Worm (Caenorhabditis elegans) whole organism, L4 larva: ENCODE data around the gene Y57A10B.6.

Experiments used
- F10B5.3 ChIP-seq: sonication (generic microtip); optimal IDR thresholded peaks from 2 replicates; lab custom pipeline; 2016; ENCODE audit warnings: mild to moderate bottlenecking, missing genetic modification characterization, missing compliant biosample characterization
- F44E2.7 ChIP-seq: fragments of 200-800 bp; sonication (Bioruptor generic); IDR thresholded peaks from 2 replicates; pipeline ENCODE4 v2.1.2; 2022; ENCODE audit warnings: missing genetic modification characterization, missing compliant biosample characterization
- T20F7.1 ChIP-seq: fragments of 200-800 bp; sonication (Bioruptor generic); optimal IDR thresholded peaks from 2 replicates; lab custom pipeline; 2018; ENCODE audit warnings: mild to moderate bottlenecking, missing genetic modification characterization, missing compliant biosample characterization
- Y105C5A.15 ChIP-seq: fragments of 200-800 bp; sonication (Bioruptor generic); IDR thresholded peaks from 2 replicates; pipeline ENCODE4 v1.3.6; 2022; ENCODE audit warnings: missing genetic modification characterization, missing compliant biosample characterization
- Y5F2A.4 ChIP-seq: fragments of 200-800 bp; sonication (Bioruptor generic); optimal IDR thresholded peaks from 2 replicates; lab custom pipeline; 2018; ENCODE audit warnings: mild to moderate bottlenecking, missing genetic modification characterization, missing compliant biosample characterization
- ZK546.5 ChIP-seq, 2 experiments: sonication (generic microtip); optimal IDR thresholded peaks; 2 replicates each; lab custom pipeline; 2017; ENCODE audit warnings: missing biosample characterization in 2 of 2, missing genetic modification characterization in 2 of 2
- ama-1 ChIP-seq: fragments of 150-350 bp; optimal IDR thresholded peaks from 2 replicates; lab custom pipeline; 2014; ENCODE audit warnings: inconsistent platforms, mixed read lengths
- arid-1 ChIP-seq: fragments of 200-800 bp; sonication (Bioruptor generic); conservative IDR thresholded peaks from 2 replicates; pipeline ENCODE4 v1.3.6; 2022; ENCODE audit warnings: missing genetic modification reagents, missing genetic modification characterization, missing compliant biosample characterization
- attf-4 ChIP-seq: sonication (generic microtip); optimal IDR thresholded peaks from 3 replicates; lab custom pipeline; 2017; ENCODE audit warnings: missing biosample characterization, missing genetic modification characterization
- ceh-28 ChIP-seq: fragments of 150-350 bp; optimal IDR thresholded peaks from 2 replicates; lab custom pipeline; 2014; ENCODE audit warnings: missing biosample characterization, missing genetic modification reagents, missing genetic modification characterization
- ceh-32 ChIP-seq: sonication (generic microtip); optimal IDR thresholded peaks from 2 replicates; lab custom pipeline; 2016; ENCODE audit warnings: mild to moderate bottlenecking, missing genetic modification characterization, missing compliant biosample characterization; ENCODE audit not compliant: poor library complexity
- ceh-62 ChIP-seq: sonication (generic microtip); optimal IDR thresholded peaks from 2 replicates; lab custom pipeline; 2017; ENCODE audit warnings: missing biosample characterization, missing genetic modification characterization
- daf-12 ChIP-seq: fragments of 150-350 bp; optimal IDR thresholded peaks from 2 replicates; lab custom pipeline; 2014; ENCODE audit warnings: missing biosample characterization, missing genetic modification reagents, missing genetic modification characterization
- dmd-6 ChIP-seq: fragments of 200-800 bp; sonication (Bioruptor generic); IDR thresholded peaks from 2 replicates; pipeline ENCODE4 v1.3.6; 2022; ENCODE audit warnings: missing genetic modification reagents, missing genetic modification characterization, missing compliant biosample characterization
- dmd-8 ChIP-seq: fragments of 200-800 bp; sonication (Bioruptor generic); IDR thresholded peaks from 2 replicates; pipeline ENCODE4 v1.3.6; 2022; ENCODE audit warnings: missing genetic modification characterization, missing compliant biosample characterization
- dmd-9 ChIP-seq: fragments of 200-800 bp; sonication (Bioruptor generic); IDR thresholded peaks from 2 replicates; pipeline ENCODE4 v1.3.6; 2022; ENCODE audit warnings: missing genetic modification reagents, missing genetic modification characterization, missing compliant biosample characterization
- dve-1 ChIP-seq: sonication (generic microtip); optimal IDR thresholded peaks from 2 replicates; lab custom pipeline; 2017; ENCODE audit warnings: antibody characterized with exemption, mild to moderate bottlenecking, missing genetic modification characterization, missing compliant biosample characterization; ENCODE audit not compliant: insufficient read depth
- egl-27 ChIP-seq: sonication (generic microtip); optimal IDR thresholded peaks from 3 replicates; lab custom pipeline; 2017; ENCODE audit warnings: missing biosample characterization, missing genetic modification reagents, missing genetic modification characterization
- fkh-10 ChIP-seq: fragments of 150-350 bp; optimal IDR thresholded peaks from 2 replicates; lab custom pipeline; 2014; ENCODE audit warnings: missing biosample characterization, missing genetic modification reagents, missing genetic modification characterization
- hif-1 ChIP-seq, 2 experiments: sonication (generic microtip); optimal IDR thresholded peaks; 2 replicates each; lab custom pipeline; 2016 to 2017; ENCODE audit warnings: missing compliant biosample characterization in 2 of 2, missing genetic modification characterization in 2 of 2, missing genetic modification reagents in 2 of 2, missing genotype in 2 of 2, mild to moderate bottlenecking in 1 of 2
- hlh-30 ChIP-seq: sonication (generic microtip); optimal IDR thresholded peaks from 2 replicates; lab custom pipeline; 2017; ENCODE audit warnings: antibody characterized with exemption, mild to moderate bottlenecking, missing genetic modification characterization, missing compliant biosample characterization; ENCODE audit not compliant: insufficient read depth
- lin-15B ChIP-seq: fragments of 150-350 bp; sonication (generic microtip); optimal IDR thresholded peaks from 3 replicates; lab custom pipeline; 2014; ENCODE audit warnings: missing biosample characterization, missing genetic modification characterization
- lin-39 ChIP-seq: fragments of 150-350 bp; optimal IDR thresholded peaks from 2 replicates; lab custom pipeline; 2014; ENCODE audit warnings: missing biosample characterization, missing genetic modification reagents, missing genetic modification characterization
- lsy-2 ChIP-seq, 2 experiments: fragments of 150-350 bp in 1 of 2; sonication (generic microtip) in 1 of 2; optimal IDR thresholded peaks; 2 replicates each; lab custom pipeline; 2014 to 2017; ENCODE audit warnings: missing biosample characterization in 2 of 2, missing genetic modification characterization in 2 of 2
- madf-9 ChIP-seq: fragments of 200-800 bp; sonication (Bioruptor generic); conservative IDR thresholded peaks from 2 replicates; pipeline ENCODE4 v1.3.6; 2022; ENCODE audit warnings: missing genetic modification reagents, missing genetic modification characterization, missing compliant biosample characterization
- mes-2 ChIP-seq: sonication (generic microtip); optimal IDR thresholded peaks from 2 replicates; lab custom pipeline; 2016; ENCODE audit warnings: missing genotype, mild to moderate bottlenecking, missing genetic modification characterization, missing compliant biosample characterization; ENCODE audit not compliant: poor library complexity, severe bottlenecking
- nhr-11 ChIP-seq: fragments of 150-350 bp; optimal IDR thresholded peaks from 2 replicates; lab custom pipeline; 2014; ENCODE audit warnings: missing biosample characterization, missing genetic modification characterization
- nhr-28 ChIP-seq: fragments of 150-350 bp; optimal IDR thresholded peaks from 2 replicates; lab custom pipeline; 2014; ENCODE audit warnings: missing biosample characterization, missing genetic modification characterization
- nhr-48 ChIP-seq: sonication (generic microtip); optimal IDR thresholded peaks from 2 replicates; lab custom pipeline; 2016; ENCODE audit warnings: mild to moderate bottlenecking, missing genetic modification characterization, missing compliant biosample characterization
- pha-4 ChIP-seq, 2 experiments: fragments of 150-350 bp in 1 of 2; fragments of 200-800 bp in 1 of 2; sonication (Bioruptor generic) in 1 of 2; IDR thresholded peaks in 1 of 2; optimal IDR thresholded peaks in 1 of 2; 2 replicates each; pipeline versions ENCODE4 v1.3.6 to Lab custom; 2014 to 2022; ENCODE audit warnings: missing genetic modification characterization in 2 of 2, missing genetic modification reagents in 2 of 2, missing biosample characterization in 1 of 2, missing compliant biosample characterization in 1 of 2
- saeg-2 ChIP-seq: fragments of 200-800 bp; sonication (Bioruptor generic); IDR thresholded peaks from 2 replicates; pipeline ENCODE4 v1.3.6; 2022; ENCODE audit warnings: missing genetic modification reagents, missing genetic modification characterization, missing compliant biosample characterization
- snpc-4 ChIP-seq: fragments of 150-350 bp; optimal IDR thresholded peaks from 2 replicates; lab custom pipeline; 2014; ENCODE audit warnings: missing biosample characterization, missing genetic modification characterization
- tag-97 ChIP-seq: fragments of 200-800 bp; sonication (Bioruptor generic); IDR thresholded peaks from 2 replicates; pipeline ENCODE4 v1.3.6; 2022; ENCODE audit warnings: missing genetic modification characterization, missing compliant biosample characterization
- unc-130 ChIP-seq: sonication (generic microtip); optimal IDR thresholded peaks from 2 replicates; lab custom pipeline; 2016; ENCODE audit warnings: missing genetic modification reagents, missing genetic modification characterization, missing compliant biosample characterization
- unc-39 ChIP-seq: sonication (generic microtip); optimal IDR thresholded peaks from 2 replicates; lab custom pipeline; 2017; ENCODE audit warnings: missing biosample characterization, missing genetic modification characterization
- unc-62 ChIP-seq, 3 experiments: fragments of 150-350 bp in 1 of 3; sonication (generic microtip); optimal IDR thresholded peaks in 2 of 3; peaks in 1 of 3; 1 replicate in 1 of 3; 2 replicates in 2 of 3; lab custom pipeline; 2014 to 2017; ENCODE audit warnings: missing biosample characterization in 3 of 3, missing genetic modification characterization in 3 of 3, missing genetic modification reagents in 3 of 3, missing genotype in 1 of 3
- vab-7 ChIP-seq: fragments of 200-800 bp; sonication (Bioruptor generic); IDR thresholded peaks from 2 replicates; pipeline ENCODE4 v1.3.6; 2022; ENCODE audit warnings: missing genetic modification reagents, missing genetic modification characterization, missing compliant biosample characterization
- zfp-3 ChIP-seq: fragments of 200-800 bp; sonication (Bioruptor generic); conservative IDR thresholded peaks from 2 replicates; pipeline ENCODE4 v1.3.6; 2022; ENCODE audit warnings: missing genetic modification reagents, missing genetic modification characterization, missing compliant biosample characterization

Gene Y57A10B.6

ce11 chrII:12406394-12406793 is 16.5 kb downstream of the Y57A10B.6 start, which contains the start of gene sre-30:
TSS of gene sre-30 (minus strand) at chrII:12406494.
- no peak for TF ChIP-seq daf-12 (tag; lab: Kevin White, UChicago)
- TF ChIP-seq zfp-3 (GFP tag; lab: Robert Waterston, UW): no peak
- TF ChIP-seq unc-130 (GFP tag; lab: Kevin White, UChicago): no peak
- TF ChIP-seq vab-7 (GFP tag; lab: Robert Waterston, UW): no peak
- TF ChIP-seq pha-4 (GFP tag; IDR thresholded peaks at IDR 0.05; lab: Robert Waterston, UW): no peak
- no peak for TF ChIP-seq pha-4 (tag; optimal IDR thresholded peaks at IDR 0.05; lab: Kevin White, UChicago)
- TF ChIP-seq mes-2 (tag; lab: Kevin White, UChicago): no peak
- TF ChIP-seq, all 104 proteins: peak for 0

- TF ChIP-seq egl-27 (tag; lab: Kevin White, UChicago) (no peak), lin-39 (no peak), lin-15B (no peak), nhr-48 (tag; lab: Kevin White, UChicago) (no peak), lsy-2 (tag; optimal IDR thresholded peaks at IDR 0.05; lab: Kevin White, UChicago) (no peak), F44E2.7 (GFP tag; lab: Robert Waterston, UW) (no peak), nhr-11 (tag; lab: Kevin White, UChicago) (no peak), dmd-6 (GFP tag; lab: Robert Waterston, UW) (no peak), unc-39 (tag; lab: Kevin White, UChicago) (no peak), nhr-28 (tag; lab: Kevin White, UChicago) (no peak), tag-97 (GFP tag; lab: Robert Waterston, UW) (no peak), ZK546.5 (tag; optimal IDR thresholded peaks at IDR 0.05; lab: Kevin White, UChicago) (no peak), Y105C5A.15 (GFP tag; lab: Robert Waterston, UW) (no peak), arid-1 (GFP tag; lab: Robert Waterston, UW) (no peak), snpc-4 (tag; lab: Kevin White, UChicago) (no peak), madf-9 (GFP tag; lab: Robert Waterston, UW) (no peak), ceh-32 (tag; lab: Kevin White, UChicago) (no peak), dmd-8 (GFP tag; lab: Robert Waterston, UW) (no peak), ceh-62 (tag; lab: Kevin White, UChicago) (no peak), T20F7.1 (GFP tag; lab: Kevin White, UChicago) (no peak)
Measured at ce11 chrII:12408717-12409116, 18.8 kb downstream of the Y57A10B.6 start, which contains the start of gene sre-31. TSS of gene sre-31 (minus strand) at chrII:12408817.

DNA sequence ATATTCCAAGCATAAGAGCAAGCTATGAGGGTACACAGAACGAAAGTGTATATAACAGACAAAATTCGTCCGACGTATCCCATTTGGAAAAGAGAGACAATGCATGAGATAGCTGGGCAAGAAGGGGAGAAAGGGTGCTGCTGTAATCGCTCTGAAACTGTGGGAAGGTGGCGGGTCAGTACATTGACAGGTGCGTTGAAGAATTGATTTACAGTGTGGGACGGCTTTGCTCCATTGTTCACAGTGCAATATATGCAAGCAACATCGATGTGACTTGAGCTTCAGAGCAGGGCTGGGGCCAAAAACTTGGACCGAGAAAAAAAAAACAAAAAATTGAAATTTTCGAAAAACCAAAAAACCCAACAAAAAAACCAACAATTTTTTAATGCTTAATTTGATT is 20.2 kb downstream of the Y57A10B.6 start, which contains the start of gene F57G9.3:
Gene F57G9.3, minus strand, starts transcription at position 101 of the 400 bp plus-strand sequence.
- no peak for TF ChIP-seq egl-27 (tag; lab: Kevin White, UChicago)
- no peak for TF ChIP-seq hif-1 (tag; optimal IDR thresholded peaks at IDR 0.05; lab: Kevin White, UChicago)
- no peak for TF ChIP-seq T20F7.1 (GFP tag; lab: Kevin White, UChicago)
- TF ChIP-seq hlh-30: no peak
- TF ChIP-seq dve-1 (tag; lab: Kevin White, UChicago): no peak
- TF ChIP-seq ama-1 (lab: Kevin White, UChicago): no peak
- no peak for TF ChIP-seq Y5F2A.4 (GFP tag; lab: Kevin White, UChicago)
- TF ChIP-seq F10B5.3 (tag; lab: Kevin White, UChicago): no peak
- TF ChIP-seq ceh-28 (tag; lab: Kevin White, UChicago): no peak
- TF ChIP-seq unc-62 (GFP tag; optimal IDR thresholded peaks at IDR 0.05 in 1 of 2; lab: Kevin White, UChicago): no peak
- TF ChIP-seq unc-62 (tag; optimal IDR thresholded peaks at IDR 0.05; lab: Kevin White, UChicago): no peak
- no peak for TF ChIP-seq unc-39 (tag; lab: Kevin White, UChicago)
- TF ChIP-seq saeg-2 (GFP tag; lab: Robert Waterston, UW): no peak
- no peak for TF ChIP-seq ceh-32 (tag; lab: Kevin White, UChicago)
- TF ChIP-seq dmd-9 (GFP tag; lab: Robert Waterston, UW): no peak
- TF ChIP-seq daf-12 (tag; lab: Kevin White, UChicago): no peak
- TF ChIP-seq attf-4 (tag; lab: Kevin White, UChicago): no peak
- TF ChIP-seq fkh-10: no peak
